Fruit fly (Drosophila melanogaster) whole organism, embryonic: ENCODE data around the gene St2.
A peak's percentile ranks its signal among the peaks of the same experiment; 100 is the strongest.

Experiments
- Adf1 ChIP-seq: fragments of 200-800 bp; sonication (Bioruptor generic); IDR thresholded peaks from 2 replicates; pipeline ENCODE4 v1.3.6; 2022; ENCODE audit warnings: missing biosample characterization, missing genetic modification characterization
- Atf-2 ChIP-seq: fragments of 200-800 bp; sonication (Bioruptor generic); optimal IDR thresholded peaks from 2 replicates; lab custom pipeline; 2016; ENCODE audit warnings: missing biosample characterization, missing genetic modification characterization
- Bgb ChIP-seq: fragments of 200-800 bp; sonication (Bioruptor generic); IDR thresholded peaks from 2 replicates; pipeline ENCODE4 v1.3.6; 2022; ENCODE audit warnings: missing biosample characterization, missing genetic modification characterization; ENCODE audit not compliant: partially characterized antibody
- CG1024 ChIP-seq: fragments of 200-800 bp; sonication (Bioruptor generic); IDR thresholded peaks from 2 replicates; pipeline ENCODE4 v1.3.6; 2022; ENCODE audit warnings: missing biosample characterization, missing genetic modification characterization
- CG10565 ChIP-seq: fragments of 200-800 bp; sonication (Bioruptor generic); optimal IDR thresholded peaks from 3 replicates; lab custom pipeline; 2016; ENCODE audit warnings: missing biosample characterization, mild to moderate bottlenecking, missing genetic modification characterization
- CG12219 ChIP-seq: fragments of 200-800 bp; sonication (Bioruptor generic); optimal IDR thresholded peaks from 3 replicates; lab custom pipeline; 2018; ENCODE audit warnings: missing biosample characterization, mild to moderate bottlenecking, missing genetic modification characterization
- CG12236 ChIP-seq: fragments of 200-800 bp; sonication (Bioruptor generic); optimal IDR thresholded peaks from 2 replicates; lab custom pipeline; 2016; ENCODE audit warnings: missing biosample characterization, missing genetic modification characterization
- CG13296 ChIP-seq: fragments of 200-800 bp; sonication (Bioruptor generic); optimal IDR thresholded peaks from 3 replicates; lab custom pipeline; 2018; ENCODE audit warnings: missing biosample characterization, mild to moderate bottlenecking, missing genetic modification characterization
- CG13775 ChIP-seq: fragments of 200-800 bp; sonication (Bioruptor generic); optimal IDR thresholded peaks from 3 replicates; lab custom pipeline; 2017; ENCODE audit warnings: missing biosample characterization, mild to moderate bottlenecking, missing genetic modification characterization
- CG13894 ChIP-seq: fragments of 200-800 bp; sonication (Bioruptor generic); optimal IDR thresholded peaks from 3 replicates; lab custom pipeline; 2018; ENCODE audit warnings: missing biosample characterization, mild to moderate bottlenecking, missing genetic modification characterization, moderate library complexity
- CG15269 ChIP-seq: fragments of 200-800 bp; sonication (Bioruptor generic); optimal IDR thresholded peaks from 2 replicates; lab custom pipeline; 2018; ENCODE audit warnings: missing biosample characterization, mild to moderate bottlenecking, missing genetic modification characterization, moderate library complexity
- CG17328 ChIP-seq: fragments of 200-800 bp; sonication (Bioruptor generic); IDR thresholded peaks from 2 replicates; pipeline ENCODE4 v1.3.6; 2022; ENCODE audit warnings: missing biosample characterization, missing genetic modification characterization
- CG1832 ChIP-seq: fragments of 200-800 bp; sonication (Bioruptor generic); optimal IDR thresholded peaks from 2 replicates; lab custom pipeline; 2017; ENCODE audit warnings: missing biosample characterization, mild to moderate bottlenecking, missing genetic modification characterization, inconsistent platforms
- CG2712 ChIP-seq: fragments of 200-800 bp; optimal IDR thresholded peaks from 3 replicates; lab custom pipeline; 2019; ENCODE audit warnings: missing biosample characterization, mild to moderate bottlenecking, missing genetic modification characterization, moderate library complexity
- CG2875 ChIP-seq: fragments of 200-800 bp; sonication (Bioruptor generic); optimal IDR thresholded peaks from 2 replicates; lab custom pipeline; 2017; ENCODE audit warnings: missing biosample characterization, mild to moderate bottlenecking, missing genetic modification characterization, missing genetic modification reagents
- CG31441 ChIP-seq: fragments of 200-800 bp; sonication (Bioruptor generic); IDR thresholded peaks from 2 replicates; pipeline ENCODE4 v1.3.6; 2022; ENCODE audit warnings: missing biosample characterization, missing genetic modification characterization
- CG4424 ChIP-seq: fragments of 200-800 bp; sonication (Bioruptor generic); optimal IDR thresholded peaks from 3 replicates; lab custom pipeline; 2016; ENCODE audit warnings: missing biosample characterization, missing genetic modification characterization
- CG5953 ChIP-seq: fragments of 200-800 bp; sonication (Bioruptor generic); IDR thresholded peaks from 2 replicates; pipeline ENCODE4 v1.3.6; 2022; ENCODE audit warnings: missing biosample characterization, missing genetic modification characterization
- CG6765 ChIP-seq: fragments of 200-800 bp; sonication (Bioruptor generic); optimal IDR thresholded peaks from 3 replicates; lab custom pipeline; 2017; ENCODE audit warnings: missing biosample characterization, mild to moderate bottlenecking, missing genetic modification characterization
- CG7372 ChIP-seq: fragments of 200-800 bp; sonication (Bioruptor generic); IDR thresholded peaks from 2 replicates; pipeline ENCODE4 v1.3.6; 2022; ENCODE audit warnings: missing biosample characterization, missing genetic modification characterization
- Dip2 ChIP-seq: fragments of 200-800 bp; sonication (Bioruptor generic); IDR thresholded peaks from 2 replicates; pipeline ENCODE4 v1.3.6; 2022; ENCODE audit warnings: missing biosample characterization, missing genetic modification characterization
- Eip74EF ChIP-seq, 2 experiments: fragments of 200-800 bp in 1 of 2; fragments of >200 bp in 1 of 2; sonication (Bioruptor generic) in 1 of 2; optimal IDR thresholded peaks; 2 replicates each; lab custom pipeline; 2017 to 2019; ENCODE audit warnings: missing biosample characterization in 2 of 2, missing genetic modification characterization in 2 of 2, mild to moderate bottlenecking in 1 of 2, moderate library complexity in 1 of 2
- Fer2 ChIP-seq: fragments of 200-800 bp; sonication (Bioruptor generic); optimal IDR thresholded peaks from 2 replicates; lab custom pipeline; 2018; ENCODE audit warnings: missing biosample characterization, mild to moderate bottlenecking, missing genetic modification characterization, moderate library complexity
- Hmx ChIP-seq: fragments of 200-800 bp; sonication (Bioruptor generic); optimal IDR thresholded peaks from 2 replicates; lab custom pipeline; 2016; ENCODE audit warnings: missing biosample characterization, missing genetic modification characterization
- Jarid2 ChIP-seq: fragments of 200-800 bp; sonication (Bioruptor generic); optimal IDR thresholded peaks from 3 replicates; lab custom pipeline; 2017; ENCODE audit warnings: mild to moderate bottlenecking, missing biosample characterization, missing genetic modification reagents, missing genetic modification characterization
- Lhr ChIP-seq: fragments of 200-800 bp; sonication (Bioruptor generic); optimal IDR thresholded peaks from 3 replicates; lab custom pipeline; 2017; ENCODE audit warnings: mild to moderate bottlenecking, missing biosample characterization, missing genetic modification reagents, missing genetic modification characterization
- Sox102F ChIP-seq: fragments of 200-800 bp; sonication (Bioruptor generic); optimal IDR thresholded peaks from 2 replicates; lab custom pipeline; 2018; ENCODE audit warnings: missing biosample characterization, mild to moderate bottlenecking, missing genetic modification characterization, moderate library complexity
- Tbp ChIP-seq: fragments of >200 bp; optimal IDR thresholded peaks from 2 replicates; lab custom pipeline; 2018; ENCODE audit warnings: missing biosample characterization, missing genetic modification characterization
- ab ChIP-seq: fragments of 200-800 bp; sonication (Bioruptor generic); optimal IDR thresholded peaks from 2 replicates; lab custom pipeline; 2016; ENCODE audit warnings: missing biosample characterization, missing genetic modification characterization
- bcd ChIP-seq: fragments of 200-800 bp; sonication (Bioruptor generic); optimal IDR thresholded peaks from 2 replicates; lab custom pipeline; 2017; ENCODE audit warnings: missing biosample characterization, mild to moderate bottlenecking, missing genetic modification characterization
- dati ChIP-seq: fragments of 200-800 bp; sonication (Bioruptor generic); IDR thresholded peaks from 2 replicates; pipeline ENCODE4 v1.3.6; 2022; ENCODE audit warnings: missing biosample characterization, missing genetic modification characterization
- dmrt11E ChIP-seq: fragments of 200-800 bp; sonication (Bioruptor generic); optimal IDR thresholded peaks from 3 replicates; lab custom pipeline; 2018; ENCODE audit warnings: missing biosample characterization, mild to moderate bottlenecking, missing genetic modification characterization, moderate library complexity
- dpn ChIP-seq, 2 experiments: fragments of 200-800 bp; sonication (Bioruptor generic); optimal IDR thresholded peaks; 3 replicates each; lab custom pipeline; 2016; ENCODE audit warnings: missing biosample characterization in 2 of 2, missing genetic modification characterization in 2 of 2
- esg ChIP-seq: fragments of 200-800 bp; sonication (Bioruptor generic); conservative IDR thresholded peaks from 2 replicates; pipeline ENCODE4 v1.3.6; 2022; ENCODE audit warnings: missing biosample characterization, missing genetic modification characterization
- ftz-f1 ChIP-seq: fragments of 200-800 bp; sonication (Bioruptor generic); optimal IDR thresholded peaks from 2 replicates; lab custom pipeline; 2016; ENCODE audit warnings: missing biosample characterization, missing genetic modification characterization
- grn ChIP-seq: fragments of 200-800 bp; sonication (Bioruptor generic); optimal IDR thresholded peaks from 3 replicates; lab custom pipeline; 2017; ENCODE audit warnings: missing biosample characterization, missing genetic modification characterization
- ind ChIP-seq: fragments of 200-800 bp; sonication (Bioruptor generic); optimal IDR thresholded peaks from 3 replicates; lab custom pipeline; 2016; ENCODE audit warnings: missing biosample characterization, missing genetic modification characterization
- jigr1 ChIP-seq: fragments of 200-800 bp; sonication (Bioruptor generic); IDR thresholded peaks from 3 replicates; pipeline ENCODE4 v1.3.6; 2022; ENCODE audit warnings: missing biosample characterization, missing genetic modification characterization
- kay ChIP-seq: fragments of 200-800 bp; sonication (Bioruptor generic); optimal IDR thresholded peaks from 2 replicates; lab custom pipeline; 2016; ENCODE audit warnings: missing biosample characterization, missing genetic modification characterization
- lola ChIP-seq, 3 experiments: fragments of >200 bp in 2 of 3; fragments of 200-800 bp in 1 of 3; sonication (Bioruptor generic) in 1 of 3; optimal IDR thresholded peaks; 2 replicates each; lab custom pipeline; 2017 to 2019; ENCODE audit warnings: missing biosample characterization in 3 of 3, missing genetic modification characterization in 3 of 3, mild to moderate bottlenecking in 1 of 3, moderate library complexity in 1 of 3
- lov ChIP-seq, 2 experiments: fragments of 200-800 bp in 1 of 2; fragments of >200 bp in 1 of 2; sonication (Bioruptor generic) in 1 of 2; IDR thresholded peaks in 1 of 2; optimal IDR thresholded peaks in 1 of 2; 2 replicates in 1 of 2; 3 replicates in 1 of 2; pipeline versions ENCODE4 v1.3.6 to Lab custom; 2017 to 2022; ENCODE audit warnings: missing biosample characterization in 1 of 2, missing genetic modification characterization in 1 of 2
- mam ChIP-seq: fragments of 200-800 bp; sonication (Bioruptor generic); optimal IDR thresholded peaks from 3 replicates; lab custom pipeline; 2016; ENCODE audit warnings: missing biosample characterization, missing genetic modification characterization
- pfk ChIP-seq: fragments of 200-800 bp; sonication (Bioruptor generic); optimal IDR thresholded peaks from 2 replicates; lab custom pipeline; 2018; ENCODE audit warnings: missing biosample characterization, mild to moderate bottlenecking, missing genetic modification characterization, moderate library complexity
- pzg ChIP-seq: fragments of 200-800 bp; sonication (Bioruptor generic); optimal IDR thresholded peaks from 3 replicates; lab custom pipeline; 2018; ENCODE audit warnings: missing biosample characterization, mild to moderate bottlenecking, missing genetic modification characterization, moderate library complexity
- stc ChIP-seq: fragments of 200-800 bp; sonication (Bioruptor generic); IDR thresholded peaks from 2 replicates; pipeline ENCODE4 v1.3.6; 2022; ENCODE audit warnings: missing biosample characterization, missing genetic modification characterization
- tll ChIP-seq, 2 experiments: fragments of 200-800 bp in 1 of 2; fragments of >200 bp in 1 of 2; sonication (Bioruptor generic) in 1 of 2; optimal IDR thresholded peaks; 2 replicates each; lab custom pipeline; 2017 to 2019; ENCODE audit warnings: missing biosample characterization in 2 of 2, missing genetic modification characterization in 2 of 2, mild to moderate bottlenecking in 1 of 2, moderate library complexity in 1 of 2
- toy ChIP-seq: fragments of 200-800 bp; sonication (Bioruptor generic); IDR thresholded peaks from 2 replicates; pipeline ENCODE4 v1.3.6; 2022; ENCODE audit warnings: missing biosample characterization, missing genetic modification characterization
- trh ChIP-seq: fragments of 200-800 bp; sonication (Bioruptor generic); optimal IDR thresholded peaks from 2 replicates; lab custom pipeline; 2016; ENCODE audit warnings: missing biosample characterization, missing genetic modification characterization
- usp ChIP-seq: fragments of >200 bp; optimal IDR thresholded peaks from 2 replicates; lab custom pipeline; 2017; ENCODE audit warnings: missing biosample characterization, missing genetic modification characterization
- wdn ChIP-seq: fragments of 200-800 bp; sonication (Bioruptor generic); IDR thresholded peaks from 2 replicates; pipeline ENCODE4 v1.3.6; 2022; ENCODE audit warnings: missing biosample characterization, missing genetic modification characterization

Gene St2

dm6 chr3R:9227330-9227729, 24.3 kb upstream of the St2 start (continued):
- TF ChIP-seq mam (GFP tag; lab: Kevin White, UChicago) (peak; percentile 24), CG2875 (peak; percentile 4), stc (GFP tag; lab: Robert Waterston, UW) (peak; percentile 78), ind (peak; percentile 80), Lhr (GFP tag; lab: Kevin White, UChicago) (no peak), Hmx (GFP tag; lab: Kevin White, UChicago) (no peak), bcd (GFP tag; lab: Kevin White, UChicago) (peak; percentile 83), Eip74EF (GFP tag; optimal IDR thresholded peaks at IDR 0.05; lab: Kevin White, UChicago) (peak in 1 of 2 experiments; percentile 13), ftz-f1 (no peak), dmrt11E (tag; lab: Kevin White, UChicago) (no peak), CG13775 (GFP tag; lab: Kevin White, UChicago) (peak; percentile 49), Tbp (GFP tag; lab: Kevin White, UChicago) (no peak), CG5953 (GFP tag; lab: Robert Waterston, UW) (peak; percentile 39; the same call in 1 of the 2 replicates), CG31441 (peak; percentile 83), Bgb (GFP tag; lab: Robert Waterston, UW) (no peak), CG7372 (GFP tag; lab: Robert Waterston, UW) (peak; percentile 69), Adf1 (GFP tag; lab: Robert Waterston, UW) (0 out of 2 replicates have a peak, but pooled peaks have one; percentile 44), CG2712 (tag; lab: Kevin White, UChicago) (peak; percentile 75), CG10565 (GFP tag; lab: Kevin White, UChicago) (no peak), Fer2 (tag; lab: Kevin White, UChicago) (peak; percentile 30), jigr1 (0 out of 3 replicates have a peak, but pooled peaks have one; percentile 35), Dip2 (GFP tag; lab: Robert Waterston, UW) (0 out of 2 replicates have a peak, but pooled peaks have one; percentile 34), wdn (GFP tag; lab: Robert Waterston, UW) (peak; percentile 49; the same call in 1 of the 2 replicates), kay (GFP tag; lab: Kevin White, UChicago) (peak; percentile 47), CG13894 (tag; lab: Kevin White, UChicago) (no peak), toy (GFP tag; lab: Robert Waterston, UW) (peak; percentile 72), CG13296 (GFP tag; lab: Kevin White, UChicago) (peak; percentile 50), pfk (GFP tag; lab: Kevin White, UChicago) (no peak), CG17328 (GFP tag; lab: Robert Waterston, UW) (peak; percentile 64), CG12219 (GFP tag; lab: Kevin White, UChicago) (peak; percentile 28), Jarid2 (no peak), Sox102F (peak; percentile 80), grn (GFP tag; lab: Kevin White, UChicago) (no peak), trh (GFP tag; lab: Kevin White, UChicago) (peak; percentile 34), Atf-2 (no peak), lov (optimal IDR thresholded peaks at IDR 0.05; lab: Kevin White, UChicago) (no peak), lov (GFP tag; IDR thresholded peaks at IDR 0.05; lab: Robert Waterston, UW) (no peak), CG12236 (GFP tag; lab: Kevin White, UChicago) (no peak), ab (GFP tag; lab: Kevin White, UChicago) (no peak), esg (GFP tag; lab: Robert Waterston, UW) (peak; percentile 75), CG4424 (GFP tag; lab: Kevin White, UChicago) (peak; percentile 71), CG1832 (GFP tag; lab: Kevin White, UChicago) (no peak), lola (GFP tag; optimal IDR thresholded peaks at IDR 0.05; lab: Kevin White, UChicago) (no peak), tll (GFP tag; optimal IDR thresholded peaks at IDR 0.05; lab: Kevin White, UChicago) (no peak), CG15269 (peak; percentile 83), dpn (GFP tag; optimal IDR thresholded peaks at IDR 0.05; lab: Kevin White, UChicago) (peak in 1 of 2 experiments; percentile 75), CG1024 (peak; percentile 35; the same call in 1 of the 2 replicates), CG6765 (GFP tag; lab: Kevin White, UChicago) (peak; percentile 46), usp (GFP tag; lab: Kevin White, UChicago) (no peak), pzg (no peak), dati (GFP tag; lab: Robert Waterston, UW) (no peak)
